Worm (Caenorhabditis elegans): Measurements from ENCODE around the gene crn-7.

crn-7 gene

DNA sequence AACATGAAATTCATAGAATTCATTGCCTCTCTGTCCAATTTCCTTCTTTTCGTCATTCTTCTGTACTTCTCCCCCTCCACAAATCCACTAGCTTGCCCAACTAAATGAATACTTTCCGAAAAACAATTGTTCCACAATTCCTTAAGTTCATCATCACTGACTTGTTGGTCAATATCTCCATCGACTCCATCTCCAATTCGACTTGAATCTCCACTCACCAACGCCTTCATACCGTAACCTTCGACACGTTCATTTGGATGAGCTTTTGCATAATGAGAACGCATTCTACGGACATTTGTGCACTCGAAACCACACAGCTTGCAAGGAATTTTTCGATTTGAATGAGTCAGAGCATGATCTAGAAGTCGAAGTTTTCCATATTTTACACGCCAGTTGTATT is 27.4 kb upstream of the crn-7 start:
- TF ChIP-seq set-16 (GFP tag; IDR thresholded peaks at IDR 0.05) = no peak
- peak in 1 of 2 experiments; percentile 95 for TF ChIP-seq unc-62 (GFP tag; optimal IDR thresholded peaks at IDR 0.05 in 1 of 2)
- TF ChIP-seq unc-62 (tag; optimal IDR thresholded peaks at IDR 0.05) = no peak
- no peak for TF ChIP-seq hlh-30 (tag; optimal IDR thresholded peaks at IDR 0.05; ENCODE audit: insufficient read depth)
- TF ChIP-seq aly-2 (tag; optimal IDR thresholded peaks at IDR 0.05) = no peak
- no peak for TF ChIP-seq Y105C5A.15 (GFP tag; IDR thresholded peaks at IDR 0.05)

DNA sequence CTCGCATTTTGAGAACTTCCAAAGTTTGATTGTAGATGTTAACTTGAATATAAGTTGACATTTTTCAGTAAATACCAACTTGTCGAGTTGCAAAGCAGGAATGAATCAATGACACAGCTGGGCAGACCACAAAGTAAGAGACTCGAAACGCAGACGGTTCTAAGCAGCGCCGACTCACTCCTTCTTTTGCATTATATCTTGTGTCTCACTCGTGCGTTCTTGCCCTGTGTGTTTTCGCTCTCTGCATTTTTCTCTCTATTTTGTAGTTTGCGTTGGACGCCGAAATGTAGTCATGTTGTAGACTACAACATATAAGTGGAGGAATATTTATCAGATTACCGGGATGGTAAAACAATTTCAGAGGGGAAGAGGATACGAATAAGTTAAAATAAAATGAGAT is 25.5 kb upstream of the crn-7 start, which contains the start of gene C02F5.12:
TSS of gene C02F5.12 (minus strand) at position 221 of the 400 bp plus-strand sequence.
- TF ChIP-seq snpc-1.2 (GFP tag; IDR thresholded peaks at IDR 0.05) (no peak), nhr-25 (tag; optimal IDR thresholded peaks at IDR 0.05; ENCODE audit: borderline replicate concordance, insufficient read depth) (no peak), Y105C5A.15 (GFP tag; IDR thresholded peaks at IDR 0.05) (no peak), ceh-28 (tag; optimal IDR thresholded peaks at IDR 0.05) (no peak), hif-1 (tag; optimal IDR thresholded peaks at IDR 0.05) (no peak), nhr-102 (tag; optimal IDR thresholded peaks at IDR 0.05) (no peak), mxl-2 (GFP tag; conservative IDR thresholded peaks at IDR 0.05) (no peak), hmg-1.1 (GFP tag; IDR thresholded peaks at IDR 0.05) (0 out of 2 replicates have a peak, but pooled peaks have one; percentile 40), dmd-8 (GFP tag; IDR thresholded peaks at IDR 0.05) (0 out of 2 replicates have a peak, but pooled peaks have one; percentile 45), F49E8.2 (tag; optimal IDR thresholded peaks at IDR 0.05; ENCODE audit: borderline replicate concordance) (no peak), lin-38 (GFP tag; IDR thresholded peaks at IDR 0.05) (peak; percentile 51), attf-4 (tag; optimal IDR thresholded peaks at IDR 0.05) (no peak), ces-1 (GFP tag; optimal IDR thresholded peaks at IDR 0.05) (no peak), fos-1 (tag; optimal IDR thresholded peaks at IDR 0.05) (no peak), zag-1 (tag; optimal IDR thresholded peaks at IDR 0.05) (no peak), nhr-10 (tag; optimal IDR thresholded peaks at IDR 0.05) (no peak), zfp-2 (tag; optimal IDR thresholded peaks at IDR 0.05) (no peak), nhr-42 (GFP tag; IDR thresholded peaks at IDR 0.05) (no peak), dmd-9 (GFP tag; IDR thresholded peaks at IDR 0.05) (no peak), snpc-4 (tag; optimal IDR thresholded peaks at IDR 0.05) (no peak), sdz-12 (GFP tag; optimal IDR thresholded peaks at IDR 0.05) (no peak), ctbp-1 (GFP tag; IDR thresholded peaks at IDR 0.05) (no peak), vab-7 (GFP tag; IDR thresholded peaks at IDR 0.05) (no peak), egl-43 (GFP tag; IDR thresholded peaks at IDR 0.05) (no peak), lim-7 (GFP tag; IDR thresholded peaks at IDR 0.05) (no peak), lin-13 (GFP tag; optimal IDR thresholded peaks at IDR 0.05) (peak; percentile 44), nhr-6 (tag; optimal IDR thresholded peaks at IDR 0.05) (no peak), mdt-29 (GFP tag; IDR thresholded peaks at IDR 0.05) (no peak), nhr-111 (GFP tag; optimal IDR thresholded peaks at IDR 0.05) (no peak), egl-27 (tag; optimal IDR thresholded peaks at IDR 0.05) (no peak), nhr-28 (tag; optimal IDR thresholded peaks at IDR 0.05) (peak; percentile 99), daf-12 (tag; optimal IDR thresholded peaks at IDR 0.05) (no peak), F10B5.3 (tag; optimal IDR thresholded peaks at IDR 0.05) (no peak), dmd-6 (GFP tag; IDR thresholded peaks at IDR 0.05) (peak; percentile 17; the same call in 1 of the 2 replicates), arid-1 (GFP tag; conservative IDR thresholded peaks at IDR 0.05) (0 out of 2 replicates have a peak, but pooled peaks have one; percentile 32), lin-39 (tag; optimal IDR thresholded peaks at IDR 0.05) (no peak), gei-8 (GFP tag; optimal IDR thresholded peaks at IDR 0.05) (no peak), mes-2 (tag; optimal IDR thresholded peaks at IDR 0.05; ENCODE audit: poor library complexity, severe bottlenecking) (peak; percentile 53), ama-1 (optimal IDR thresholded peaks at IDR 0.05) (no peak), mep-1 (tag; optimal IDR thresholded peaks at IDR 0.05) (peak; percentile 63), jun-1 (tag; optimal IDR thresholded peaks at IDR 0.05) (no peak), rbr-2 (tag; optimal IDR thresholded peaks at IDR 0.05) (no peak), spr-1 (tag; optimal IDR thresholded peaks at IDR 0.05) (no peak), dve-1 (tag; optimal IDR thresholded peaks at IDR 0.05; ENCODE audit: insufficient read depth) (peak; percentile 51), ZK546.5 (tag; optimal IDR thresholded peaks at IDR 0.05) (no peak)

Measured in whole organism, L4 larva.